Fruit fly (Drosophila melanogaster) whole organism, embryonic: ENCODE measurements around the gene CG6006.

Source experiments
- ATbp ChIP-seq: fragments of 200-800 bp; sonication (Bioruptor generic); optimal IDR thresholded peaks from 2 replicates; lab custom pipeline; 2017; ENCODE audit warnings: missing biosample characterization, mild to moderate bottlenecking, missing genetic modification characterization, missing genetic modification reagents
- Atf6 ChIP-seq: fragments of 200-800 bp; sonication (Bioruptor generic); IDR thresholded peaks from 2 replicates; pipeline ENCODE4 v1.3.6; 2022; ENCODE audit warnings: missing biosample characterization, missing genetic modification characterization
- CG11093 ChIP-seq: fragments of 200-800 bp; sonication (Bioruptor generic); IDR thresholded peaks from 3 replicates; pipeline ENCODE4 v1.3.6; 2022; ENCODE audit warnings: missing biosample characterization, missing genetic modification characterization
- CG12659 ChIP-seq: fragments of 200-800 bp; sonication (Bioruptor generic); optimal IDR thresholded peaks from 3 replicates; lab custom pipeline; 2017; ENCODE audit warnings: mild to moderate bottlenecking, missing biosample characterization, missing genetic modification reagents, missing genetic modification characterization
- CG12769 ChIP-seq: fragments of 200-800 bp; sonication (Bioruptor generic); optimal IDR thresholded peaks from 2 replicates; lab custom pipeline; 2019; ENCODE audit warnings: missing biosample characterization, mild to moderate bottlenecking, missing genetic modification characterization, moderate library complexity
- CG13624 ChIP-seq: fragments of 200-800 bp; sonication (Bioruptor generic); optimal IDR thresholded peaks from 2 replicates; lab custom pipeline; 2016; ENCODE audit warnings: missing biosample characterization, missing genetic modification characterization
- CG13894 ChIP-seq: fragments of 200-800 bp; sonication (Bioruptor generic); optimal IDR thresholded peaks from 3 replicates; lab custom pipeline; 2018; ENCODE audit warnings: missing biosample characterization, mild to moderate bottlenecking, missing genetic modification characterization, moderate library complexity
- CG15269 ChIP-seq: fragments of 200-800 bp; sonication (Bioruptor generic); optimal IDR thresholded peaks from 2 replicates; lab custom pipeline; 2018; ENCODE audit warnings: missing biosample characterization, mild to moderate bottlenecking, missing genetic modification characterization, moderate library complexity
- CG17186 ChIP-seq: fragments of 200-800 bp; sonication (Bioruptor generic); optimal IDR thresholded peaks from 3 replicates; lab custom pipeline; 2017; ENCODE audit warnings: missing biosample characterization, missing genetic modification reagents, missing genetic modification characterization
- CG17568 ChIP-seq: fragments of 200-800 bp; sonication (Bioruptor generic); optimal IDR thresholded peaks from 2 replicates; lab custom pipeline; 2018; ENCODE audit warnings: missing biosample characterization, mild to moderate bottlenecking, missing genetic modification characterization, moderate library complexity
- CG2116 ChIP-seq: fragments of 200-800 bp; sonication (Bioruptor generic); optimal IDR thresholded peaks from 3 replicates; lab custom pipeline; 2018; ENCODE audit warnings: missing biosample characterization, mild to moderate bottlenecking, missing genetic modification characterization
- CG2678 ChIP-seq: fragments of 200-800 bp; sonication (Bioruptor generic); optimal IDR thresholded peaks from 3 replicates; lab custom pipeline; 2019; ENCODE audit warnings: missing biosample characterization, mild to moderate bottlenecking, missing genetic modification characterization, moderate library complexity
- CG3065 ChIP-seq: fragments of 200-800 bp; sonication (Bioruptor generic); optimal IDR thresholded peaks from 2 replicates; lab custom pipeline; 2016; ENCODE audit warnings: missing biosample characterization, missing genetic modification characterization
- CG32532 ChIP-seq: fragments of 200-800 bp; sonication (Bioruptor generic); IDR thresholded peaks from 2 replicates; pipeline ENCODE4 v1.3.6; 2022; ENCODE audit warnings: missing biosample characterization, missing genetic modification characterization
- CG32772 ChIP-seq: fragments of 200-800 bp; sonication (Bioruptor generic); IDR thresholded peaks from 2 replicates; pipeline ENCODE4 v1.3.6; 2022; ENCODE audit warnings: missing biosample characterization, missing genetic modification characterization
- CG3407 ChIP-seq: fragments of 200-800 bp; sonication (Bioruptor generic); optimal IDR thresholded peaks from 2 replicates; lab custom pipeline; 2018; ENCODE audit warnings: missing biosample characterization, mild to moderate bottlenecking, missing genetic modification characterization
- CG3847 ChIP-seq: fragments of 200-800 bp; sonication (Bioruptor generic); IDR thresholded peaks from 2 replicates; pipeline ENCODE4 v1.3.6; 2022; ENCODE audit warnings: missing biosample characterization, missing genetic modification characterization
- CG5180 ChIP-seq: fragments of 200-800 bp; sonication (Bioruptor generic); optimal IDR thresholded peaks from 3 replicates; lab custom pipeline; 2017; ENCODE audit warnings: missing biosample characterization, missing genetic modification characterization, mild to moderate bottlenecking, moderate library complexity, missing genetic modification reagents
- CG7987 ChIP-seq: fragments of 200-800 bp; sonication (Bioruptor generic); optimal IDR thresholded peaks from 2 replicates; lab custom pipeline; 2018; ENCODE audit warnings: missing biosample characterization, mild to moderate bottlenecking, missing genetic modification characterization, moderate library complexity
- CG9876 ChIP-seq: fragments of 200-800 bp; sonication (Bioruptor generic); optimal IDR thresholded peaks from 2 replicates; lab custom pipeline; 2016; ENCODE audit warnings: missing biosample characterization, missing genetic modification characterization
- CG9932 ChIP-seq: fragments of 200-800 bp; sonication (Bioruptor generic); IDR thresholded peaks from 2 replicates; pipeline ENCODE4 v1.3.6; 2022; ENCODE audit warnings: missing biosample characterization, missing genetic modification characterization
- CrebB ChIP-seq: fragments of 200-800 bp; sonication (Bioruptor generic); optimal IDR thresholded peaks from 3 replicates; lab custom pipeline; 2018; ENCODE audit warnings: missing biosample characterization, mild to moderate bottlenecking, missing genetic modification characterization
- Deaf1 ChIP-seq: fragments of 200-800 bp; optimal IDR thresholded peaks from 3 replicates; lab custom pipeline; 2019; ENCODE audit warnings: missing biosample characterization, mild to moderate bottlenecking, missing genetic modification characterization, moderate library complexity
- MBD-R2 ChIP-seq: fragments of 200-800 bp; sonication (Bioruptor generic); IDR thresholded peaks from 2 replicates; pipeline ENCODE4 v1.3.6; 2022; ENCODE audit warnings: missing biosample characterization, missing genetic modification characterization
- Meics ChIP-seq: fragments of 200-800 bp; sonication (Bioruptor generic); optimal IDR thresholded peaks from 2 replicates; lab custom pipeline; 2017; ENCODE audit warnings: missing biosample characterization, mild to moderate bottlenecking, missing genetic modification characterization
- Oli ChIP-seq: fragments of 200-800 bp; sonication (Bioruptor generic); optimal IDR thresholded peaks from 2 replicates; lab custom pipeline; 2018; ENCODE audit warnings: missing biosample characterization, mild to moderate bottlenecking, missing genetic modification characterization, moderate library complexity
- Xbp1 ChIP-seq: fragments of 200-800 bp; sonication (Bioruptor generic); optimal IDR thresholded peaks from 3 replicates; lab custom pipeline; 2016; ENCODE audit warnings: missing biosample characterization, mild to moderate bottlenecking, missing genetic modification characterization
- gcm2 ChIP-seq: fragments of 200-800 bp; sonication (Bioruptor generic); optimal IDR thresholded peaks from 2 replicates; lab custom pipeline; 2016; ENCODE audit warnings: missing biosample characterization, missing genetic modification characterization
- grau ChIP-seq: fragments of 200-800 bp; optimal IDR thresholded peaks from 3 replicates; lab custom pipeline; 2019; ENCODE audit warnings: missing biosample characterization, mild to moderate bottlenecking, missing genetic modification characterization, moderate library complexity
- hkb ChIP-seq, 2 experiments: fragments of 200-800 bp in 1 of 2; fragments of >200 bp in 1 of 2; sonication (Bioruptor generic) in 1 of 2; IDR thresholded peaks in 1 of 2; optimal IDR thresholded peaks in 1 of 2; 2 replicates each; pipeline versions ENCODE4 v1.3.6 to Lab custom; 2017 to 2022; ENCODE audit warnings: missing biosample characterization in 1 of 2, missing genetic modification characterization in 1 of 2
- jing ChIP-seq: fragments of 200-800 bp; sonication (Bioruptor generic); optimal IDR thresholded peaks from 2 replicates; lab custom pipeline; 2018; ENCODE audit warnings: missing biosample characterization, mild to moderate bottlenecking, missing genetic modification characterization
- lov ChIP-seq, 2 experiments: fragments of 200-800 bp in 1 of 2; fragments of >200 bp in 1 of 2; sonication (Bioruptor generic) in 1 of 2; IDR thresholded peaks in 1 of 2; optimal IDR thresholded peaks in 1 of 2; 2 replicates in 1 of 2; 3 replicates in 1 of 2; pipeline versions ENCODE4 v1.3.6 to Lab custom; 2017 to 2022; ENCODE audit warnings: missing biosample characterization in 1 of 2, missing genetic modification characterization in 1 of 2
- maf-S ChIP-seq: fragments of 200-800 bp; sonication (Bioruptor generic); optimal IDR thresholded peaks from 2 replicates; lab custom pipeline; 2016; ENCODE audit warnings: missing biosample characterization, missing genetic modification characterization
- org-1 ChIP-seq: fragments of 200-800 bp; sonication (Bioruptor generic); optimal IDR thresholded peaks from 2 replicates; lab custom pipeline; 2017; ENCODE audit warnings: missing biosample characterization, missing genetic modification characterization
- pan ChIP-seq, 4 experiments: fragments of >200 bp in 3 of 4; fragments of 200-800 bp in 1 of 4; sonication (Bioruptor generic) in 1 of 4; optimal IDR thresholded peaks in 3 of 4; IDR thresholded peaks in 1 of 4; 2 replicates each; pipeline versions ENCODE4 v1.3.6 to Lab custom; 2017 to 2022; ENCODE audit warnings: missing biosample characterization in 2 of 4, missing genetic modification characterization in 2 of 4, mixed read lengths in 1 of 4
- stwl ChIP-seq: fragments of 200-800 bp; sonication (Bioruptor generic); optimal IDR thresholded peaks from 3 replicates; lab custom pipeline; 2018; ENCODE audit warnings: missing biosample characterization, mild to moderate bottlenecking, missing genetic modification characterization, moderate library complexity

The CG6006 gene

dm6 chr3R:16211883-16212540, 57.2 kb downstream of the CG6006 start (continued):
- peak; percentile 28; the same call in 1 of the 2 replicates for TF ChIP-seq MBD-R2 (GFP tag; lab: Robert Waterston, UW)
- TF ChIP-seq gcm2 (GFP tag; lab: Kevin White, UChicago): no peak
- no peak for TF ChIP-seq CG17186
- peak; percentile 7 for TF ChIP-seq CG17568 (GFP tag; lab: Kevin White, UChicago)
- 0 out of 2 replicates have a peak, but pooled peaks have one; percentile 9 for TF ChIP-seq CG32772 (GFP tag; lab: Robert Waterston, UW)
- no peak for TF ChIP-seq CG12659 (GFP tag; lab: Kevin White, UChicago)
- TF ChIP-seq Meics (GFP tag; lab: Kevin White, UChicago): peak; percentile 31
- TF ChIP-seq CG3407 (GFP tag; lab: Kevin White, UChicago): no peak
- no peak for TF ChIP-seq CG32532 (GFP tag; lab: Robert Waterston, UW)
- no peak for TF ChIP-seq jing
- TF ChIP-seq Oli (tag; lab: Kevin White, UChicago): no peak
- TF ChIP-seq CG15269 (tag; lab: Kevin White, UChicago): peak; percentile 16
- peak; percentile 8 for TF ChIP-seq CrebB (tag; lab: Kevin White, UChicago)
- no peak for TF ChIP-seq maf-S (GFP tag; lab: Kevin White, UChicago)
- TF ChIP-seq CG3065 (GFP tag; lab: Kevin White, UChicago): no peak
- TF ChIP-seq CG13624: peak; percentile 0
- peak; percentile 74 for TF ChIP-seq stwl
- 0 out of 2 replicates have a peak, but pooled peaks have one; percentile 18 for TF ChIP-seq Atf6 (GFP tag; lab: Robert Waterston, UW)
- no peak for TF ChIP-seq CG3847 (GFP tag; lab: Robert Waterston, UW)
- peak; percentile 24 for TF ChIP-seq ATbp (GFP tag; lab: Kevin White, UChicago)
- TF ChIP-seq CG12769 (tag; lab: Kevin White, UChicago): peak; percentile 81
- TF ChIP-seq lov (optimal IDR thresholded peaks at IDR 0.05; lab: Kevin White, UChicago): no peak
- TF ChIP-seq lov (GFP tag; IDR thresholded peaks at IDR 0.05; lab: Robert Waterston, UW): 0 out of 3 replicates have a peak, but pooled peaks have one; percentile 55
- peak; percentile 2 for TF ChIP-seq CG2678 (tag; lab: Kevin White, UChicago)
- TF ChIP-seq Deaf1 (tag; lab: Kevin White, UChicago): peak; percentile 35
- TF ChIP-seq CG13894 (tag; lab: Kevin White, UChicago): peak; percentile 1
- TF ChIP-seq CG11093 (GFP tag; lab: Robert Waterston, UW): no peak
- TF ChIP-seq CG7987 (GFP tag; lab: Kevin White, UChicago): peak; percentile 1
- TF ChIP-seq pan (optimal IDR thresholded peaks at IDR 0.05; lab: Kevin White, UChicago): no peak
- peak in 1 of 2 experiments; percentile 12 for TF ChIP-seq pan (GFP tag; optimal IDR thresholded peaks at IDR 0.05 in 1 of 2, IDR thresholded peaks at IDR 0.05 in 1 of 2)
- TF ChIP-seq Xbp1: no peak
- peak; percentile 52 for TF ChIP-seq CG2116 (GFP tag; lab: Kevin White, UChicago)
- TF ChIP-seq grau: no peak
- TF ChIP-seq CG9932: 0 out of 2 replicates have a peak, but pooled peaks have one; percentile 8
- no peak for TF ChIP-seq hkb (optimal IDR thresholded peaks at IDR 0.05; lab: Kevin White, UChicago)
- TF ChIP-seq hkb (GFP tag; IDR thresholded peaks at IDR 0.05; lab: Robert Waterston, UW): peak; percentile 17; the same call in 1 of the 2 replicates
- no peak for TF ChIP-seq CG9876
- peak; percentile 41 for TF ChIP-seq CG5180 (GFP tag; lab: Kevin White, UChicago)
- TF ChIP-seq org-1 (GFP tag; lab: Kevin White, UChicago): peak; percentile 5
